Fruit fly (Drosophila melanogaster) S2 (cell line): ENCODE measurements around the gene kairos.

Experiments used
- CG8478 ChIP-seq: fragments of >200 bp; optimal IDR thresholded peaks from 2 replicates; lab custom pipeline; 2018
- CTCF ChIP-seq, 2 experiments: fragments of >200 bp; optimal IDR thresholded peaks; 2 replicates each; lab custom pipeline; 2018

DNA sequence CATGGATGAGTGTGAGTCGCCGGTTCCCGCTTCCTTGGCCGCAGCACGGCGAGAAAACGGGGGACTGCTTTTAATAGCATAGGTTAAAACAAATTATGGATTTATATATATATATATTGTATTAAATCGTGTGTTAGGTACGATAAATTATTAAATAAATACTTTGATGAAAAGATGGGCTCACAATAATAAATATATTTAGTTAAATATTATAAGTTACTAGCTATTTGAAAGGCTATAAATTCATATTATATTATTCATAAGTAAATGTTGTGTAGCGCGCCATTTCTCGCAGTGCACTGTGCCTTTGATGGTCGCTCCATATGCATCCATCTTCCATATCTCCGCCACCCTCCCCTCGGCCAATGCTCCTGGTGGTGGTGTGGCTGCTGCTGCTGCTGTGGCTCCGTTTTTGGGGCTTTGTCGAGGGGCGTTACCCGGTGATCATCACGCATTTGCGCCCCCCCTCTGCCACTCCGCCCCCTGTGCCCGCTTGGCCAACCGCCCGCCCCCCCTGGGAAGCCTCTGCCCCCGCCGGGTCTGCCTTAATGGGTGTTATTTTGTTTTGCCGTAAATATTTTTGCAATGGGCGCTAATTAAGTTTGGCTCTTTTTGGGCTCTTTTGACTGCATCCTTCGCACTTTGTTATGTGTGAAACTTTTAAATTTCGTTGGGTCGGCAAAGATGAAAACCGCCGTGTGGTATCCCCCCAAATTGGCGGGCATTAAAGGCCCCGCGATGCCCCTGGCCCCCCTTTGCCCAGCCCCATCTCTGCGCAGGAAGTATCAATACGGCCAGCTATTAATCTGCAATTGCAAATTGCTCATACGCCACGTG lies 82.6 kb downstream of the kairos start:
- TF ChIP-seq CTCF (optimal IDR thresholded peaks at IDR 0.05; lab: Kevin White, UChicago) (no peak), CG8478 (lab: Kevin White, UChicago) (no peak)
